Fruit fly (Drosophila melanogaster): Measurements from ENCODE around the gene CG34302.

DNA sequence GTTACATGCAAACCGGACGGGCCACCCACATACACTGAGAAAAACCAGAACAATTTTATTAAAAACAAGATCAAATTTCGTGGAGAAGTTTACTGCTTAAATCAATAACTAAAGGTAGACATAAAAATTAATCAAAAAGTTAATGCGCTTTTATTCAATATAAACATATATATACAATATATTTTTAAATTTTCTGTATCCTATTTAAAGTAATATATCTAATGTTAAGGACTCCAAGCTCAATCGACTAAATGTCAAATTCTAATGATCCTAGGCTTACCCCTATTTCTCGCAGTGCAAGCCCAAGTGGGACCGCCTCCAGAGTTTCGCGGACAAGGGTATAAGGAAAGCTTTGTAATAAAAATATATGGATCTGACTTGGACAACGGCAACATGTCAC, 34.2 kb upstream of the CG34302 start:
- TF ChIP-seq h (optimal IDR thresholded peaks at IDR 0.05) = no peak
- TF ChIP-seq psq (optimal IDR thresholded peaks at IDR 0.05) = no peak

All from Kc167 (cell line).